Worm (Caenorhabditis elegans): ENCODE results near the gene gur-5.
A peak's percentile ranks its signal among the peaks of the same experiment; 100 is the strongest.

gur-5 gene

ce11 chrII:5293287-5293850 lies 8.2 kb downstream of the gur-5 start, which contains the start of gene ZK622.1:
TSS of gene ZK622.1 (plus strand) at chrII:5293800.
- TF ChIP-seq nhr-21 (tag; optimal IDR thresholded peaks at IDR 0.05): peak; percentile 3
- peak; percentile 29 for TF ChIP-seq fos-1 (tag; optimal IDR thresholded peaks at IDR 0.05)
- TF ChIP-seq unc-55 (GFP tag; optimal IDR thresholded peaks at IDR 0.05): peak; percentile 19
- TF ChIP-seq nhr-129 (tag; optimal IDR thresholded peaks at IDR 0.05): peak; percentile 53
- TF ChIP-seq zag-1 (tag; optimal IDR thresholded peaks at IDR 0.05): no peak
- TF ChIP-seq nhr-25 (tag; optimal IDR thresholded peaks at IDR 0.05): no peak
- no peak for TF ChIP-seq snpc-4 (tag; optimal IDR thresholded peaks at IDR 0.05)
- peak in 1 of 2 experiments; percentile 32 for TF ChIP-seq lsy-2 (tag; optimal IDR thresholded peaks at IDR 0.05)
- TF ChIP-seq F13H6.1 (tag; optimal IDR thresholded peaks at IDR 0.05): peak; percentile 25
- peak; percentile 2 for TF ChIP-seq crh-2 (tag; optimal IDR thresholded peaks at IDR 0.05)
- peak; percentile 38 for TF ChIP-seq sma-3 (GFP tag; optimal IDR thresholded peaks at IDR 0.05)
- peak; percentile 9 for TF ChIP-seq sma-9 (GFP tag; optimal IDR thresholded peaks at IDR 0.05)
- TF ChIP-seq sma-9 (tag; optimal IDR thresholded peaks at IDR 0.05): no peak

- TF ChIP-seq sma-3 (GFP tag; optimal IDR thresholded peaks at IDR 0.05) (no peak), ceh-16 (tag; optimal IDR thresholded peaks at IDR 0.05) (peak; percentile 63)
These were observed 12.6 kb downstream of the gur-5 start for ce11 chrII:5297718-5298117.

- TF ChIP-seq nhr-21 (tag; optimal IDR thresholded peaks at IDR 0.05) (no peak), blmp-1 (tag; optimal IDR thresholded peaks at IDR 0.05; ENCODE audit: insufficient read depth) (no peak), nhr-77 (tag; optimal IDR thresholded peaks at IDR 0.05) (no peak), lin-39 (tag; optimal IDR thresholded peaks at IDR 0.05) (no peak), lsy-2 (tag; optimal IDR thresholded peaks at IDR 0.05) (no peak), elt-1 (tag; optimal IDR thresholded peaks at IDR 0.05) (no peak), ztf-4 (tag; optimal IDR thresholded peaks at IDR 0.05) (no peak), ZK546.5 (tag; optimal IDR thresholded peaks at IDR 0.05) (no peak), unc-55 (GFP tag; optimal IDR thresholded peaks at IDR 0.05) (peak; percentile 66), aly-2 (tag; optimal IDR thresholded peaks at IDR 0.05) (no peak), sma-3 (GFP tag; optimal IDR thresholded peaks at IDR 0.05) (no peak), Y55F3AM.14 (GFP tag; optimal IDR thresholded peaks at IDR 0.05) (no peak), C34F6.9 (tag; optimal IDR thresholded peaks at IDR 0.05) (peak; percentile 15), ceh-82 (tag; optimal IDR thresholded peaks at IDR 0.05) (no peak), sma-9 (GFP tag; optimal IDR thresholded peaks at IDR 0.05) (peak; percentile 38), sma-9 (tag; optimal IDR thresholded peaks at IDR 0.05) (no peak), zag-1 (tag; optimal IDR thresholded peaks at IDR 0.05) (peak; percentile 3), lin-13 (GFP tag; optimal IDR thresholded peaks at IDR 0.05) (no peak), lin-11 (tag; optimal IDR thresholded peaks at IDR 0.05) (no peak), dmd-4 (tag; optimal IDR thresholded peaks at IDR 0.05) (no peak), nhr-6 (tag; optimal IDR thresholded peaks at IDR 0.05) (no peak), snpc-4 (tag; optimal IDR thresholded peaks at IDR 0.05) (no peak), skn-1 (tag; optimal IDR thresholded peaks at IDR 0.05) (no peak), mab-5 (tag; optimal IDR thresholded peaks at IDR 0.05) (no peak), nhr-23 (tag; optimal IDR thresholded peaks at IDR 0.05) (no peak), unc-39 (tag; optimal IDR thresholded peaks at IDR 0.05) (no peak), nhr-25 (tag; optimal IDR thresholded peaks at IDR 0.05) (no peak), mbf-1 (tag; optimal IDR thresholded peaks at IDR 0.05) (no peak), gmeb-1 (tag; optimal IDR thresholded peaks at IDR 0.05) (no peak), nhr-10 (tag; optimal IDR thresholded peaks at IDR 0.05) (no peak), sem-4 (tag; optimal IDR thresholded peaks at IDR 0.05) (no peak), mdl-1 (tag; optimal IDR thresholded peaks at IDR 0.05) (no peak)
These were observed 16.7 kb downstream of the gur-5 start for ce11 chrII:5301810-5302209.

ce11 chrII:5305121-5305520 lies 20.0 kb downstream of the gur-5 start:
- TF ChIP-seq sma-9 (GFP tag; optimal IDR thresholded peaks at IDR 0.05): peak; percentile 24
- no peak for TF ChIP-seq sma-9 (tag; optimal IDR thresholded peaks at IDR 0.05)
- peak; percentile 67 for TF ChIP-seq unc-55 (GFP tag; optimal IDR thresholded peaks at IDR 0.05)
- TF ChIP-seq lin-13 (GFP tag; optimal IDR thresholded peaks at IDR 0.05): no peak
- TF ChIP-seq C34F6.9 (tag; optimal IDR thresholded peaks at IDR 0.05): peak; percentile 7
